Fruit fly (Drosophila melanogaster) whole organism, embryonic: ENCODE measurements around the gene CG6287.

Experiments
- BEAF-32 ChIP-seq: fragments of 200-800 bp; sonication (Bioruptor generic); optimal IDR thresholded peaks from 3 replicates; lab custom pipeline; 2017; ENCODE audit warnings: missing biosample characterization, missing genetic modification characterization, mild to moderate bottlenecking, moderate library complexity, missing genetic modification reagents
- Blimp-1 ChIP-seq: fragments of 200-800 bp; sonication (Bioruptor generic); optimal IDR thresholded peaks from 3 replicates; lab custom pipeline; 2018; ENCODE audit warnings: missing biosample characterization, missing genetic modification characterization, mild to moderate bottlenecking, moderate library complexity, missing genetic modification reagents
- CG10274 ChIP-seq: fragments of 200-800 bp; sonication (Bioruptor generic); optimal IDR thresholded peaks from 3 replicates; lab custom pipeline; 2017; ENCODE audit warnings: missing biosample characterization, mild to moderate bottlenecking, missing genetic modification characterization
- CG10543 ChIP-seq: fragments of 200-800 bp; sonication (Bioruptor generic); optimal IDR thresholded peaks from 3 replicates; lab custom pipeline; 2017; ENCODE audit warnings: missing biosample characterization, mild to moderate bottlenecking, missing genetic modification characterization, moderate library complexity
- CG10654 ChIP-seq: fragments of 200-800 bp; sonication (Bioruptor generic); optimal IDR thresholded peaks from 2 replicates; lab custom pipeline; 2016; ENCODE audit warnings: missing biosample characterization, missing genetic modification characterization
- CG11560 ChIP-seq: fragments of 200-800 bp; sonication (Bioruptor generic); IDR thresholded peaks from 3 replicates; pipeline ENCODE4 v1.3.6; 2022; ENCODE audit warnings: missing biosample characterization, missing genetic modification characterization
- CG12659 ChIP-seq: fragments of 200-800 bp; sonication (Bioruptor generic); optimal IDR thresholded peaks from 3 replicates; lab custom pipeline; 2017; ENCODE audit warnings: mild to moderate bottlenecking, missing biosample characterization, missing genetic modification reagents, missing genetic modification characterization
- CG13624 ChIP-seq: fragments of 200-800 bp; sonication (Bioruptor generic); optimal IDR thresholded peaks from 2 replicates; lab custom pipeline; 2016; ENCODE audit warnings: missing biosample characterization, missing genetic modification characterization
- CG1529 ChIP-seq: fragments of 200-800 bp; sonication (Bioruptor generic); optimal IDR thresholded peaks from 3 replicates; lab custom pipeline; 2018; ENCODE audit warnings: missing biosample characterization, missing genetic modification characterization
- CG16813 ChIP-seq: fragments of 200-800 bp; sonication (Bioruptor generic); IDR thresholded peaks from 3 replicates; pipeline ENCODE4 v1.3.6; 2022; ENCODE audit warnings: missing biosample characterization, missing genetic modification characterization; ENCODE audit not compliant: partially characterized antibody
- CG17328 ChIP-seq: fragments of 200-800 bp; sonication (Bioruptor generic); IDR thresholded peaks from 2 replicates; pipeline ENCODE4 v1.3.6; 2022; ENCODE audit warnings: missing biosample characterization, missing genetic modification characterization
- CG17361 ChIP-seq: fragments of 200-800 bp; sonication (Bioruptor generic); IDR thresholded peaks from 3 replicates; pipeline ENCODE4 v1.3.6; 2022; ENCODE audit warnings: missing biosample characterization, missing genetic modification characterization
- CG2120 ChIP-seq: fragments of 200-800 bp; sonication (Bioruptor generic); optimal IDR thresholded peaks from 3 replicates; lab custom pipeline; 2016; ENCODE audit warnings: missing biosample characterization, missing genetic modification characterization
- CG34422 ChIP-seq: fragments of 200-800 bp; sonication (Bioruptor generic); IDR thresholded peaks from 3 replicates; pipeline ENCODE4 v1.3.6; 2022; ENCODE audit warnings: missing biosample characterization, missing genetic modification characterization
- CG3726 ChIP-seq: fragments of 200-800 bp; sonication (Bioruptor generic); IDR thresholded peaks from 3 replicates; pipeline ENCODE4, ENCODE4 v1.3.6; 2022; ENCODE audit warnings: missing biosample characterization, missing genetic modification characterization
- CG42726 ChIP-seq: fragments of 200-800 bp; sonication (Bioruptor generic); IDR thresholded peaks from 2 replicates; pipeline ENCODE4 v1.3.6; 2022; ENCODE audit warnings: missing biosample characterization, missing genetic modification characterization; ENCODE audit not compliant: partially characterized antibody
- CG5245 ChIP-seq: fragments of 200-800 bp; sonication (Bioruptor generic); optimal IDR thresholded peaks from 3 replicates; lab custom pipeline; 2016; ENCODE audit warnings: missing biosample characterization, missing genetic modification characterization
- CG5953 ChIP-seq: fragments of 200-800 bp; sonication (Bioruptor generic); IDR thresholded peaks from 2 replicates; pipeline ENCODE4 v1.3.6; 2022; ENCODE audit warnings: missing biosample characterization, missing genetic modification characterization
- CG6854 ChIP-seq: fragments of 200-800 bp; sonication (Bioruptor generic); optimal IDR thresholded peaks from 3 replicates; lab custom pipeline; 2017; ENCODE audit warnings: missing biosample characterization, mild to moderate bottlenecking, missing genetic modification characterization
- CG7357 ChIP-seq: fragments of 200-800 bp; sonication (Bioruptor generic); IDR thresholded peaks from 3 replicates; pipeline ENCODE4 v1.3.6; 2022; ENCODE audit warnings: missing biosample characterization, missing genetic modification characterization
- CG9932 ChIP-seq: fragments of 200-800 bp; sonication (Bioruptor generic); IDR thresholded peaks from 2 replicates; pipeline ENCODE4 v1.3.6; 2022; ENCODE audit warnings: missing biosample characterization, missing genetic modification characterization
- CTCF ChIP-seq: fragments of 200-800 bp; sonication (Bioruptor generic); optimal IDR thresholded peaks from 2 replicates; lab custom pipeline; 2017; ENCODE audit warnings: missing biosample characterization, mild to moderate bottlenecking, missing genetic modification characterization, moderate library complexity
- D19A ChIP-seq: fragments of 200-800 bp; optimal IDR thresholded peaks from 3 replicates; lab custom pipeline; 2019; ENCODE audit warnings: missing biosample characterization, mild to moderate bottlenecking, missing genetic modification characterization, moderate library complexity
- D19B ChIP-seq: fragments of 200-800 bp; sonication (Bioruptor generic); optimal IDR thresholded peaks from 2 replicates; lab custom pipeline; 2017; ENCODE audit warnings: missing biosample characterization, mild to moderate bottlenecking, missing genetic modification characterization
- Dad ChIP-seq: fragments of 200-800 bp; sonication (Bioruptor generic); optimal IDR thresholded peaks from 3 replicates; lab custom pipeline; 2016; ENCODE audit warnings: missing biosample characterization, missing genetic modification characterization
- Dfd ChIP-seq, 2 experiments: fragments of >200 bp; optimal IDR thresholded peaks; 2 replicates each; lab custom pipeline; 2017; ENCODE audit warnings: missing biosample characterization in 2 of 2, missing genetic modification characterization in 2 of 2
- Dp ChIP-seq: fragments of 200-800 bp; sonication (Bioruptor generic); optimal IDR thresholded peaks from 2 replicates; lab custom pipeline; 2018; ENCODE audit warnings: missing biosample characterization, mild to moderate bottlenecking, missing genetic modification characterization, moderate library complexity
- H15 ChIP-seq: fragments of 200-800 bp; sonication (Bioruptor generic); IDR thresholded peaks from 3 replicates; pipeline ENCODE4 v1.3.6; 2022; ENCODE audit warnings: missing biosample characterization, missing genetic modification characterization
- Hey ChIP-seq: fragments of 200-800 bp; sonication (Bioruptor generic); optimal IDR thresholded peaks from 3 replicates; lab custom pipeline; 2018; ENCODE audit warnings: missing biosample characterization, mild to moderate bottlenecking, missing genetic modification characterization
- Hmr ChIP-seq: fragments of 200-800 bp; sonication (Bioruptor generic); optimal IDR thresholded peaks from 3 replicates; lab custom pipeline; 2017; ENCODE audit warnings: mild to moderate bottlenecking, missing biosample characterization, missing genetic modification reagents, missing genetic modification characterization
- Myb ChIP-seq: fragments of 200-800 bp; sonication (Bioruptor generic); optimal IDR thresholded peaks from 2 replicates; lab custom pipeline; 2016; ENCODE audit warnings: missing biosample characterization, missing genetic modification characterization
- NC2β ChIP-seq: fragments of 200-800 bp; sonication (Bioruptor generic); optimal IDR thresholded peaks from 2 replicates; lab custom pipeline; 2016; ENCODE audit warnings: missing biosample characterization, missing genetic modification characterization
- Oaz ChIP-seq: fragments of 200-800 bp; sonication (Bioruptor generic); IDR thresholded peaks from 2 replicates; pipeline ENCODE4 v1.3.6; 2022; ENCODE audit warnings: missing biosample characterization, missing genetic modification characterization
- Ptx1 ChIP-seq: fragments of 200-800 bp; sonication (Bioruptor generic); IDR thresholded peaks from 2 replicates; pipeline ENCODE4 v1.3.6; 2022; ENCODE audit warnings: missing biosample characterization, missing genetic modification characterization
- Rx ChIP-seq: fragments of 200-800 bp; sonication (Bioruptor generic); IDR thresholded peaks from 2 replicates; pipeline ENCODE4 v1.3.6; 2022; ENCODE audit warnings: missing biosample characterization, missing genetic modification characterization
- cad ChIP-seq: fragments of >200 bp; optimal IDR thresholded peaks from 2 replicates; lab custom pipeline; 2017; ENCODE audit warnings: missing biosample characterization, missing genetic modification characterization
- cas ChIP-seq: fragments of 200-800 bp; sonication (Bioruptor generic); IDR thresholded peaks from 2 replicates; pipeline ENCODE4 v1.3.6; 2022; ENCODE audit warnings: missing biosample characterization, missing genetic modification characterization
- crol ChIP-seq: fragments of 200-800 bp; sonication (Bioruptor generic); IDR thresholded peaks from 2 replicates; pipeline ENCODE4 v1.3.6; 2022; ENCODE audit warnings: missing biosample characterization, missing genetic modification characterization
- dan ChIP-seq: fragments of 200-800 bp; sonication (Bioruptor generic); IDR thresholded peaks from 2 replicates; pipeline ENCODE4 v1.3.6; 2022; ENCODE audit warnings: missing biosample characterization, missing genetic modification characterization
- dati ChIP-seq: fragments of 200-800 bp; sonication (Bioruptor generic); IDR thresholded peaks from 2 replicates; pipeline ENCODE4 v1.3.6; 2022; ENCODE audit warnings: missing biosample characterization, missing genetic modification characterization
- eyg ChIP-seq: fragments of 200-800 bp; sonication (Bioruptor generic); optimal IDR thresholded peaks from 3 replicates; lab custom pipeline; 2016; ENCODE audit warnings: missing biosample characterization, missing genetic modification characterization
- fd96Cb ChIP-seq: fragments of 200-800 bp; sonication (Bioruptor generic); optimal IDR thresholded peaks from 2 replicates; lab custom pipeline; 2018; ENCODE audit warnings: missing biosample characterization, mild to moderate bottlenecking, missing genetic modification characterization, moderate library complexity
- ind ChIP-seq: fragments of 200-800 bp; sonication (Bioruptor generic); optimal IDR thresholded peaks from 3 replicates; lab custom pipeline; 2016; ENCODE audit warnings: missing biosample characterization, missing genetic modification characterization
- maf-S ChIP-seq: fragments of 200-800 bp; sonication (Bioruptor generic); optimal IDR thresholded peaks from 2 replicates; lab custom pipeline; 2016; ENCODE audit warnings: missing biosample characterization, missing genetic modification characterization
- nerfin-2 ChIP-seq: fragments of 200-800 bp; sonication (Bioruptor generic); IDR thresholded peaks from 2 replicates; pipeline ENCODE4 v1.3.6; 2022; ENCODE audit warnings: missing biosample characterization, missing genetic modification characterization; ENCODE audit not compliant: partially characterized antibody
- pan ChIP-seq, 4 experiments: fragments of >200 bp in 3 of 4; fragments of 200-800 bp in 1 of 4; sonication (Bioruptor generic) in 1 of 4; optimal IDR thresholded peaks in 3 of 4; IDR thresholded peaks in 1 of 4; 2 replicates each; pipeline versions ENCODE4 v1.3.6 to Lab custom; 2017 to 2022; ENCODE audit warnings: missing biosample characterization in 2 of 4, missing genetic modification characterization in 2 of 4, mixed read lengths in 1 of 4
- pnt ChIP-seq: fragments of 200-800 bp; sonication (Bioruptor generic); optimal IDR thresholded peaks from 3 replicates; lab custom pipeline; 2016; ENCODE audit warnings: missing biosample characterization, missing genetic modification characterization
- sd ChIP-seq: fragments of 200-800 bp; sonication (Bioruptor generic); optimal IDR thresholded peaks from 3 replicates; lab custom pipeline; 2018; ENCODE audit warnings: missing biosample characterization, mild to moderate bottlenecking, missing genetic modification characterization, moderate library complexity
- tll ChIP-seq, 2 experiments: fragments of 200-800 bp in 1 of 2; fragments of >200 bp in 1 of 2; sonication (Bioruptor generic) in 1 of 2; optimal IDR thresholded peaks; 2 replicates each; lab custom pipeline; 2017 to 2019; ENCODE audit warnings: missing biosample characterization in 2 of 2, missing genetic modification characterization in 2 of 2, mild to moderate bottlenecking in 1 of 2, moderate library complexity in 1 of 2
- vfl ChIP-seq: fragments of 200-800 bp; sonication (Bioruptor generic); optimal IDR thresholded peaks from 2 replicates; lab custom pipeline; 2016; ENCODE audit warnings: missing biosample characterization, missing genetic modification characterization
- vvl ChIP-seq: fragments of 200-800 bp; sonication (Bioruptor generic); IDR thresholded peaks from 2 replicates; pipeline ENCODE4 v1.3.6; 2022; ENCODE audit warnings: missing biosample characterization, missing genetic modification characterization
- zen2 ChIP-seq: fragments of 200-800 bp; sonication (Bioruptor generic); IDR thresholded peaks from 3 replicates; pipeline ENCODE4 v1.3.6; 2022; ENCODE audit warnings: missing biosample characterization, missing genetic modification characterization; ENCODE audit not compliant: partially characterized antibody

CG6287 gene

DNA sequence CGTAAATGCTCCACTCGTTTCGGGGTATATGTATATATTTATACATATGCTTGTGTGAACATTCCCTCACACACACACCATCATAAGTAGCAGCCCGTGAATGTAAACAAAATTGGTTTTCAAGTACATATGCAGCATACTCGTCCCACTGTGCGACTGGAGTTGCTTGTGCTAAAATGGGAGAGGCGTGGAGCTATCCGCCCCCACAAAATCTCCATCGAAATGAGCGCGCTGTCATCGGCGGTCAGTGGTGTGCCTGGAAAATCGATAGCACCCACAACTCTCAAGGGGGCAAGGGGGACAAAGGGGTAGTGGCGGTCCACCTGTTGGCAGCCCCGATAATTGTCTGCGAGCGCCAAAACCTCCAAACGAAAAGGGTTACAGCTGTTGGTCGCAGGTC, 12.5 kb upstream of the CG6287 start (continued):
- TF ChIP-seq cad = no peak
- no peak for TF ChIP-seq Hmr
- TF ChIP-seq Rx = no peak
- TF ChIP-seq CG11560 (tag; lab: Robert Waterston, UW) = no peak
- no peak for TF ChIP-seq vfl
- no peak for TF ChIP-seq CG42726 (GFP tag; lab: Robert Waterston, UW)
- no peak for TF ChIP-seq CG10654 (GFP tag; lab: Kevin White, UChicago)
- TF ChIP-seq dati (GFP tag; lab: Robert Waterston, UW) = no peak
- no peak for TF ChIP-seq ind (GFP tag; lab: Kevin White, UChicago)
- no peak for TF ChIP-seq CG13624
- 0 out of 2 replicates have a peak, but pooled peaks have one; percentile 7 for TF ChIP-seq vvl
- peak; percentile 32 for TF ChIP-seq CG10543 (GFP tag; lab: Kevin White, UChicago)
- no peak for TF ChIP-seq CG17328 (GFP tag; lab: Robert Waterston, UW)
- no peak for TF ChIP-seq Ptx1 (GFP tag; lab: Robert Waterston, UW)
- no peak for TF ChIP-seq CG16813 (GFP tag; lab: Robert Waterston, UW)
- TF ChIP-seq fd96Cb (tag; lab: Kevin White, UChicago) = no peak
- no peak for TF ChIP-seq dan
- TF ChIP-seq crol = peak; percentile 82
- no peak for TF ChIP-seq BEAF-32 (GFP tag; lab: Kevin White, UChicago)
- no peak for TF ChIP-seq eyg (GFP tag; lab: Kevin White, UChicago)
- no peak for TF ChIP-seq cas (GFP tag; lab: Robert Waterston, UW)
- TF ChIP-seq Dfd (GFP tag; optimal IDR thresholded peaks at IDR 0.05; lab: Kevin White, UChicago) = no peak
- TF ChIP-seq Myb (GFP tag; lab: Kevin White, UChicago) = no peak
- no peak for TF ChIP-seq pan (optimal IDR thresholded peaks at IDR 0.05; lab: Kevin White, UChicago)
- no peak for TF ChIP-seq pan (GFP tag; optimal IDR thresholded peaks at IDR 0.05 in 1 of 2, IDR thresholded peaks at IDR 0.05 in 1 of 2)
- no peak for TF ChIP-seq CG3726 (GFP tag; lab: Robert Waterston, UW)
- no peak for TF ChIP-seq sd (tag; lab: Kevin White, UChicago)
- no peak for TF ChIP-seq Dad (GFP tag; lab: Kevin White, UChicago)
- TF ChIP-seq CG7357 (GFP tag; lab: Robert Waterston, UW) = no peak
- peak; percentile 27; the same call in 1 of the 2 replicates for TF ChIP-seq CG9932 (GFP tag; lab: Robert Waterston, UW)
- TF ChIP-seq Oaz (GFP tag; lab: Robert Waterston, UW) = no peak
- no peak for TF ChIP-seq CG6854
- no peak for TF ChIP-seq NC2β
- TF ChIP-seq nerfin-2 (GFP tag; lab: Robert Waterston, UW) = 0 out of 2 replicates have a peak, but pooled peaks have one; percentile 21
- TF ChIP-seq CG5245 (GFP tag; lab: Kevin White, UChicago) = no peak
- TF ChIP-seq CTCF (GFP tag; lab: Kevin White, UChicago) = no peak
- TF ChIP-seq Dp (GFP tag; lab: Kevin White, UChicago) = no peak
- TF ChIP-seq D19B (GFP tag; lab: Kevin White, UChicago) = no peak
- TF ChIP-seq CG2120 = no peak
- TF ChIP-seq CG1529 = no peak
- no peak for TF ChIP-seq CG12659
- TF ChIP-seq CG17361 (GFP tag; lab: Robert Waterston, UW) = no peak
- TF ChIP-seq zen2 (GFP tag; lab: Robert Waterston, UW) = no peak
- no peak for TF ChIP-seq H15
- TF ChIP-seq D19A (tag; lab: Kevin White, UChicago) = no peak
- TF ChIP-seq Blimp-1 (GFP tag; lab: Kevin White, UChicago) = no peak
- TF ChIP-seq pnt = no peak
- no peak for TF ChIP-seq Hey (tag; lab: Kevin White, UChicago)
- no peak for TF ChIP-seq CG10274 (GFP tag; lab: Kevin White, UChicago)
- no peak for TF ChIP-seq tll (GFP tag; optimal IDR thresholded peaks at IDR 0.05; lab: Kevin White, UChicago)
- peak; percentile 39; the same call in 1 of the 3 replicates for TF ChIP-seq CG34422
- no peak for TF ChIP-seq maf-S
- no peak for TF ChIP-seq CG5953
